Fruit fly (Drosophila melanogaster): ENCODE measurements around the gene chrb.
A peak's percentile ranks its signal among the peaks of the same experiment; 100 is the strongest.

The chrb gene

DNA sequence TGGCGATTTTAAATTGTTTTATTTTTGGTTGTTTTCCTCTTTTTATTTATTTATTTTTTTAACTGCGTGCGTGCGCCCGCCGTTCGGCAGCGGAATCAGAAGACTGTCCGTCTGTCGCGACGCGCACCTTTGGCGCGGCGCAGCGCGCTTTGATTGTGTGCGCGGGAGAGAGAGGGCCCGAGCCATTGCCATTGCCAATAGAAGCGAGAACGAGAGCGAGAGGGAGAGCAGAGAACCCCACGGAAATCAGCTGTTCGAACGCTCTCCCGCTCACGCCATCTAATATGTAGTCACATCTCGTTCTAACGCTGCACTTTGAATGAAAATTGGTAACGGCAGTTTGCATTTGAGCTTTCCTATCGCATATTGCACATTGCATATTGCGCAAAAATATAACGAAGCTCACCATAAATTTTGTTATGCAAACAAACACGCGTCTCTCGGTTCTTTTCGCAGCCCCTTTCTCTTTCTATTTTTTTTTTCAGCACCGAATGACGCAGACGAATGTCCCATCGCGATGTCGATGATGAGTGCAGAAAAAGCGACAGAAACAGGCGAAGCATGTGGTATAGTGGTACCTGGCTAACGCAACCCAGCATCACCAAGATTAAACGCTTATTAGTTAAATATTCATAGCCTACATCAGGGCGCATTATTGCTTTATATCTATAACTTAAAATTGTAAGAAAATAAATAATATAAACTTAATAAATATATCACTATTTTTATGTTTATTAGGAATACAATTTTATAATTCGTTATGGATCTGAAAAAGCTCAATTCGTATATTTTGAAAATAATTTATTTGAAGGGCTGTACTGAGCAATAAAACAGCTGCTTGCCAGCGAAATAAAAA, 47.3 kb downstream of the chrb start:
- TF ChIP-seq esn (GFP tag; optimal IDR thresholded peaks at IDR 0.05): no peak
- no peak for TF ChIP-seq Sox15 (GFP tag; optimal IDR thresholded peaks at IDR 0.05)
- no peak for TF ChIP-seq topi (GFP tag; optimal IDR thresholded peaks at IDR 0.05)
- TF ChIP-seq Eip93F (GFP tag; optimal IDR thresholded peaks at IDR 0.05): no peak
- TF ChIP-seq dac (GFP tag; optimal IDR thresholded peaks at IDR 0.05): no peak
- no peak for TF ChIP-seq CG4318 (GFP tag; optimal IDR thresholded peaks at IDR 0.05)
- no peak for TF ChIP-seq fd85E (GFP tag; optimal IDR thresholded peaks at IDR 0.05)
- TF ChIP-seq Hr39 (GFP tag; optimal IDR thresholded peaks at IDR 0.05): no peak
- peak; percentile 20 for TF ChIP-seq svp (GFP tag)
- TF ChIP-seq CG8632 (GFP tag; optimal IDR thresholded peaks at IDR 0.05): no peak
- TF ChIP-seq pdm3 (GFP tag; optimal IDR thresholded peaks at IDR 0.05): peak; percentile 7
- peak; percentile 16 for TF ChIP-seq Hr4 (GFP tag; optimal IDR thresholded peaks at IDR 0.05)
- TF ChIP-seq CG6276 (GFP tag; optimal IDR thresholded peaks at IDR 0.05): peak; percentile 19
- TF ChIP-seq acj6 (GFP tag; optimal IDR thresholded peaks at IDR 0.05): peak; percentile 15
- TF ChIP-seq CG11762 (GFP tag; optimal IDR thresholded peaks at IDR 0.05; ENCODE audit: insufficient read depth): no peak
- TF ChIP-seq CG31627 (GFP tag; optimal IDR thresholded peaks at IDR 0.05): no peak
- no peak for TF ChIP-seq lz (GFP tag; optimal IDR thresholded peaks at IDR 0.05)
- no peak for TF ChIP-seq CG11902 (GFP tag; optimal IDR thresholded peaks at IDR 0.05)
- peak; percentile 60 for TF ChIP-seq CG32006 (GFP tag; optimal IDR thresholded peaks at IDR 0.05)
- no peak for TF ChIP-seq CG7368 (GFP tag; optimal IDR thresholded peaks at IDR 0.05)
- peak; percentile 73 for TF ChIP-seq eg (GFP tag; IDR thresholded peaks at IDR 0.05)
- TF ChIP-seq fkh (GFP tag; optimal IDR thresholded peaks at IDR 0.05): peak; percentile 18
- peak; percentile 57 for TF ChIP-seq CG11294 (GFP tag; IDR thresholded peaks at IDR 0.05)
- no peak for TF ChIP-seq Met (GFP tag; optimal IDR thresholded peaks at IDR 0.05)
- no peak for TF ChIP-seq Smox (GFP tag; optimal IDR thresholded peaks at IDR 0.05)
- TF ChIP-seq CG10631 (GFP tag; optimal IDR thresholded peaks at IDR 0.05): no peak
- TF ChIP-seq Hr38 (GFP tag; optimal IDR thresholded peaks at IDR 0.05): no peak
- TF ChIP-seq Gug (GFP tag; IDR thresholded peaks at IDR 0.05): no peak
- no peak for TF ChIP-seq Lpt (GFP tag; optimal IDR thresholded peaks at IDR 0.05)
- TF ChIP-seq CG8119 (GFP tag; IDR thresholded peaks at IDR 0.05): peak; percentile 39; the same call in 2 of the 3 replicates
- TF ChIP-seq net (GFP tag; optimal IDR thresholded peaks at IDR 0.05): no peak
- TF ChIP-seq CG3919 (GFP tag; optimal IDR thresholded peaks at IDR 0.05): no peak
- no peak for TF ChIP-seq Ets21C (GFP tag; optimal IDR thresholded peaks at IDR 0.05)
- TF ChIP-seq CG6792 (GFP tag; optimal IDR thresholded peaks at IDR 0.05): no peak
- no peak for TF ChIP-seq Blimp-1 (GFP tag; optimal IDR thresholded peaks at IDR 0.05)
- no peak for TF ChIP-seq CG9139 (GFP tag; optimal IDR thresholded peaks at IDR 0.05)
- TF ChIP-seq Sox102F (GFP tag; optimal IDR thresholded peaks at IDR 0.05): no peak
- no peak for TF ChIP-seq CG8319 (GFP tag; optimal IDR thresholded peaks at IDR 0.05)
- TF ChIP-seq OdsH (GFP tag; optimal IDR thresholded peaks at IDR 0.05): peak; percentile 7
- TF ChIP-seq Ets96B (tag; optimal IDR thresholded peaks at IDR 0.05): no peak
- no peak for TF ChIP-seq Eip75B (GFP tag; optimal IDR thresholded peaks at IDR 0.05)
- no peak for TF ChIP-seq CG6808 (GFP tag; optimal IDR thresholded peaks at IDR 0.05)
- TF ChIP-seq cyc (GFP tag; optimal IDR thresholded peaks at IDR 0.05): no peak
- TF ChIP-seq Sox14 (GFP tag; optimal IDR thresholded peaks at IDR 0.05): no peak
- no peak for TF ChIP-seq fd59A (GFP tag; optimal IDR thresholded peaks at IDR 0.05)
- peak; percentile 49 for TF ChIP-seq vri (GFP tag; optimal IDR thresholded peaks at IDR 0.05)
- TF ChIP-seq CG34406 (GFP tag; optimal IDR thresholded peaks at IDR 0.05): no peak
- TF ChIP-seq CG10669 (GFP tag; optimal IDR thresholded peaks at IDR 0.05): no peak
- TF ChIP-seq Eip78C (GFP tag): no peak
- peak; percentile 64 for TF ChIP-seq CG6163 (GFP tag; IDR thresholded peaks at IDR 0.05)
- no peak for TF ChIP-seq CG16779 (tag; optimal IDR thresholded peaks at IDR 0.05)
- no peak for TF ChIP-seq ss (GFP tag; optimal IDR thresholded peaks at IDR 0.05)
